Worm (Caenorhabditis elegans) whole organism, L4 larva: ENCODE data around the gene tbc-20.

Source experiments
- aly-2 ChIP-seq: sonication (generic microtip); optimal IDR thresholded peaks from 2 replicates; lab custom pipeline; 2018; ENCODE audit warnings: missing biosample characterization, missing genetic modification characterization
- arid-1 ChIP-seq: fragments of 200-800 bp; sonication (Bioruptor generic); conservative IDR thresholded peaks from 2 replicates; pipeline ENCODE4 v1.3.6; 2022; ENCODE audit warnings: missing genetic modification reagents, missing genetic modification characterization, missing compliant biosample characterization
- daf-8 ChIP-seq: fragments of 200-800 bp; sonication (Bioruptor generic); IDR thresholded peaks from 2 replicates; pipeline ENCODE4 v1.3.6; 2022; ENCODE audit warnings: missing genetic modification characterization, missing compliant biosample characterization
- dmd-8 ChIP-seq: fragments of 200-800 bp; sonication (Bioruptor generic); IDR thresholded peaks from 2 replicates; pipeline ENCODE4 v1.3.6; 2022; ENCODE audit warnings: missing genetic modification characterization, missing compliant biosample characterization
- egl-27 ChIP-seq: sonication (generic microtip); optimal IDR thresholded peaks from 3 replicates; lab custom pipeline; 2017; ENCODE audit warnings: missing biosample characterization, missing genetic modification reagents, missing genetic modification characterization
- fos-1 ChIP-seq: fragments of 150-350 bp; optimal IDR thresholded peaks from 2 replicates; lab custom pipeline; 2014; ENCODE audit warnings: missing biosample characterization, missing genetic modification characterization
- lin-15B ChIP-seq: fragments of 150-350 bp; sonication (generic microtip); optimal IDR thresholded peaks from 3 replicates; lab custom pipeline; 2014; ENCODE audit warnings: missing biosample characterization, missing genetic modification characterization
- lsy-2 ChIP-seq, 2 experiments: fragments of 150-350 bp in 1 of 2; sonication (generic microtip) in 1 of 2; optimal IDR thresholded peaks; 2 replicates each; lab custom pipeline; 2014 to 2017; ENCODE audit warnings: missing biosample characterization in 2 of 2, missing genetic modification characterization in 2 of 2
- nhr-237 ChIP-seq: sonication (generic microtip); optimal IDR thresholded peaks from 2 replicates; lab custom pipeline; 2017; ENCODE audit warnings: missing biosample characterization, missing genetic modification characterization
- pha-4 ChIP-seq, 2 experiments: fragments of 150-350 bp in 1 of 2; fragments of 200-800 bp in 1 of 2; sonication (Bioruptor generic) in 1 of 2; IDR thresholded peaks in 1 of 2; optimal IDR thresholded peaks in 1 of 2; 2 replicates each; pipeline versions ENCODE4 v1.3.6 to Lab custom; 2014 to 2022; ENCODE audit warnings: missing genetic modification characterization in 2 of 2, missing genetic modification reagents in 2 of 2, missing biosample characterization in 1 of 2, missing compliant biosample characterization in 1 of 2
- unc-130 ChIP-seq: sonication (generic microtip); optimal IDR thresholded peaks from 2 replicates; lab custom pipeline; 2016; ENCODE audit warnings: missing genetic modification reagents, missing genetic modification characterization, missing compliant biosample characterization
- unc-62 ChIP-seq, 3 experiments: fragments of 150-350 bp in 1 of 3; sonication (generic microtip); optimal IDR thresholded peaks in 2 of 3; peaks in 1 of 3; 1 replicate in 1 of 3; 2 replicates in 2 of 3; lab custom pipeline; 2014 to 2017; ENCODE audit warnings: missing biosample characterization in 3 of 3, missing genetic modification characterization in 3 of 3, missing genetic modification reagents in 3 of 3, missing genotype in 1 of 3

ce11 chrII:14814894-14815568 lies 16.8 kb downstream of the tbc-20 start, which contains the start of gene W01D2.1:
- 0 out of 2 replicates have a peak, but pooled peaks have one; percentile 18 for TF ChIP-seq pha-4 (GFP tag; IDR thresholded peaks at IDR 0.05; lab: Robert Waterston, UW)
- peak; percentile 84 for TF ChIP-seq pha-4 (tag; optimal IDR thresholded peaks at IDR 0.05; lab: Kevin White, UChicago)
- TF ChIP-seq unc-62 (GFP tag; optimal IDR thresholded peaks at IDR 0.05 in 1 of 2; lab: Kevin White, UChicago): no peak
- TF ChIP-seq unc-62 (tag; optimal IDR thresholded peaks at IDR 0.05; lab: Kevin White, UChicago): no peak
- TF ChIP-seq lin-15B (tag; lab: Kevin White, UChicago): no peak
- no peak for TF ChIP-seq fos-1 (tag; lab: Kevin White, UChicago)
- TF ChIP-seq unc-130 (GFP tag; lab: Kevin White, UChicago): no peak
- no peak for TF ChIP-seq daf-8
- TF ChIP-seq lsy-2 (tag; optimal IDR thresholded peaks at IDR 0.05; lab: Kevin White, UChicago): peak in 1 of 2 experiments; percentile 86
- TF ChIP-seq egl-27 (tag; lab: Kevin White, UChicago): no peak
- no peak for TF ChIP-seq aly-2
- TF ChIP-seq arid-1 (GFP tag; lab: Robert Waterston, UW): no peak
- TF ChIP-seq nhr-237 (tag; lab: Kevin White, UChicago): no peak
- no peak for TF ChIP-seq dmd-8 (GFP tag; lab: Robert Waterston, UW)
